Worm (Caenorhabditis elegans): Measurements from ENCODE around the gene sor-3.

DNA sequence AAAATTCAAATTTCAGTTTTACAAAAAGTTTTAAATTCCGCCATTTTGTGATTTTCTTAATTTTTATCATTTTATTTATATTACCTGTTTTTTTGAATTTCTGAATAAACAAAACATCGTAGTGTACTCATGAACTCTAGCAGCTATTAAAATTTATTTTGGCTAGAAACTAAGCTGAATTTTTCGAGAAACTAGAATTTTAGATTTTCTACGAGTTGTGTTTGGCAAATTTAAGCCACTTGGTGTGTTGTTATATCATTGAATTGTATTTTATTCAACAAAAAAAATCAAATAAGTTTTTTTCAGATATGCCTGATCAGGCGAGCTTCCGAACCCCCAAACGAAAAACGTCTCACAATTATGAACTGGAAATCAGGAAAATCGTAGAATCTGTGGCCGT is 43.8 kb downstream of the sor-3 start, which contains the start of gene R04A9.6:
- no peak for TF ChIP-seq him-1 (tag; optimal IDR thresholded peaks at IDR 0.05)
- TF ChIP-seq W03F9.2 (tag; optimal IDR thresholded peaks at IDR 0.05), result no peak
